Worm (Caenorhabditis elegans) whole organism, L4 larva: ENCODE measurements around the gene Y39A1C.1.

Experiments used
- egl-27 ChIP-seq: sonication (generic microtip); optimal IDR thresholded peaks from 3 replicates; lab custom pipeline; 2017; ENCODE audit warnings: missing biosample characterization, missing genetic modification reagents, missing genetic modification characterization
- nhr-76 ChIP-seq: fragments of 150-350 bp; optimal IDR thresholded peaks from 2 replicates; lab custom pipeline; 2014; ENCODE audit warnings: missing biosample characterization, missing genetic modification characterization
- vab-7 ChIP-seq: fragments of 200-800 bp; sonication (Bioruptor generic); IDR thresholded peaks from 2 replicates; pipeline ENCODE4 v1.3.6; 2022; ENCODE audit warnings: missing genetic modification reagents, missing genetic modification characterization, missing compliant biosample characterization

ce11 chrIII:10810483-10810836 is 44.8 kb upstream of the Y39A1C.1 start:
- TF ChIP-seq egl-27 (tag; lab: Kevin White, UChicago) (no peak), vab-7 (GFP tag; lab: Robert Waterston, UW) (no peak), nhr-76 (tag; lab: Kevin White, UChicago) (no peak)
